Fruit fly (Drosophila melanogaster) whole organism, prepupa: ENCODE results near the gene CG7029.

Experiments used
- CG10631 ChIP-seq: fragments of 200-800 bp; sonication (Bioruptor generic); optimal IDR thresholded peaks from 2 replicates; lab custom pipeline; 2016; ENCODE audit warnings: missing biosample characterization, missing genetic modification characterization
- CG10669 ChIP-seq: fragments of 200-800 bp; sonication (Bioruptor generic); optimal IDR thresholded peaks from 3 replicates; lab custom pipeline; 2018; ENCODE audit warnings: missing biosample characterization, mild to moderate bottlenecking, missing genetic modification characterization, moderate library complexity
- CG11294 ChIP-seq: fragments of 200-800 bp; sonication (Bioruptor generic); IDR thresholded peaks from 2 replicates; pipeline ENCODE4 v1.3.6; 2022; ENCODE audit warnings: missing biosample characterization, missing genetic modification characterization
- CG15336 ChIP-seq: fragments of 200-800 bp; sonication (Bioruptor generic); IDR thresholded peaks from 2 replicates; pipeline ENCODE4 v1.3.6; 2022; ENCODE audit warnings: missing biosample characterization, missing genetic modification characterization
- CG1621 ChIP-seq: fragments of 200-800 bp; sonication (Bioruptor generic); optimal IDR thresholded peaks from 3 replicates; lab custom pipeline; 2018; ENCODE audit warnings: missing biosample characterization, mild to moderate bottlenecking, missing genetic modification characterization
- CG16779 ChIP-seq: fragments of 200-800 bp; sonication (Bioruptor generic); optimal IDR thresholded peaks from 3 replicates; lab custom pipeline; 2017; ENCODE audit warnings: missing biosample characterization, mild to moderate bottlenecking, missing genetic modification characterization
- CG3032 ChIP-seq: fragments of 200-800 bp; optimal IDR thresholded peaks from 2 replicates; lab custom pipeline; 2019; ENCODE audit warnings: missing biosample characterization, mild to moderate bottlenecking, missing genetic modification characterization, moderate library complexity
- CG32006 ChIP-seq: fragments of 200-800 bp; sonication (Bioruptor generic); optimal IDR thresholded peaks from 3 replicates; lab custom pipeline; 2017; ENCODE audit warnings: missing biosample characterization, mild to moderate bottlenecking, missing genetic modification characterization
- CG3919 ChIP-seq: fragments of 200-800 bp; sonication (Bioruptor generic); optimal IDR thresholded peaks from 3 replicates; lab custom pipeline; 2016; ENCODE audit warnings: missing biosample characterization, missing genetic modification characterization
- CG4318 ChIP-seq: fragments of 200-800 bp; sonication (Bioruptor generic); optimal IDR thresholded peaks from 3 replicates; lab custom pipeline; 2017; ENCODE audit warnings: missing biosample characterization, mild to moderate bottlenecking, missing genetic modification characterization
- CG6163 ChIP-seq: fragments of 200-800 bp; sonication (Bioruptor generic); IDR thresholded peaks from 3 replicates; pipeline ENCODE4 v1.3.6; 2022; ENCODE audit warnings: missing biosample characterization, missing genetic modification characterization
- CG6276 ChIP-seq: fragments of 200-800 bp; sonication (Bioruptor generic); optimal IDR thresholded peaks from 2 replicates; lab custom pipeline; 2017; ENCODE audit warnings: missing biosample characterization, mild to moderate bottlenecking, missing genetic modification characterization
- CG6792 ChIP-seq: fragments of 200-800 bp; sonication (Bioruptor generic); optimal IDR thresholded peaks from 3 replicates; lab custom pipeline; 2016; ENCODE audit warnings: missing biosample characterization, missing genetic modification characterization
- CG6808 ChIP-seq: fragments of 200-800 bp; sonication (Bioruptor generic); optimal IDR thresholded peaks from 3 replicates; lab custom pipeline; 2017; ENCODE audit warnings: missing biosample characterization, missing genetic modification characterization, mild to moderate bottlenecking, moderate library complexity, missing genetic modification reagents
- CG8319 ChIP-seq: fragments of 200-800 bp; sonication (Bioruptor generic); optimal IDR thresholded peaks from 3 replicates; lab custom pipeline; 2016; ENCODE audit warnings: missing biosample characterization, missing genetic modification characterization
- CG9139 ChIP-seq: fragments of 200-800 bp; sonication (Bioruptor generic); optimal IDR thresholded peaks from 3 replicates; lab custom pipeline; 2017; ENCODE audit warnings: missing biosample characterization, mild to moderate bottlenecking, missing genetic modification characterization
- Eip75B ChIP-seq: fragments of 200-800 bp; sonication (Bioruptor generic); optimal IDR thresholded peaks from 3 replicates; lab custom pipeline; 2016; ENCODE audit warnings: missing biosample characterization, missing genetic modification characterization
- Eip93F ChIP-seq: fragments of 200-800 bp; sonication (Bioruptor generic); optimal IDR thresholded peaks from 2 replicates; lab custom pipeline; 2016; ENCODE audit warnings: missing biosample characterization, mild to moderate bottlenecking, missing genetic modification characterization
- Ets21C ChIP-seq: fragments of 200-800 bp; sonication (Bioruptor generic); optimal IDR thresholded peaks from 3 replicates; lab custom pipeline; 2016; ENCODE audit warnings: missing biosample characterization, missing genetic modification characterization
- Ets96B ChIP-seq: fragments of 200-800 bp; optimal IDR thresholded peaks from 2 replicates; lab custom pipeline; 2019; ENCODE audit warnings: missing biosample characterization, mild to moderate bottlenecking, missing genetic modification characterization, moderate library complexity
- Hr38 ChIP-seq: sonication (Bioruptor generic); optimal IDR thresholded peaks from 2 replicates; lab custom pipeline; 2016; ENCODE audit warnings: missing biosample characterization, missing genetic modification characterization
- Hr39 ChIP-seq: fragments of 200-800 bp; sonication (Bioruptor generic); optimal IDR thresholded peaks from 2 replicates; lab custom pipeline; 2016; ENCODE audit warnings: missing biosample characterization, missing genetic modification characterization
- Hr4 ChIP-seq: fragments of 200-800 bp; sonication (Bioruptor generic); optimal IDR thresholded peaks from 3 replicates; lab custom pipeline; 2016; ENCODE audit warnings: missing biosample characterization, missing genetic modification characterization
- OdsH ChIP-seq: fragments of 200-800 bp; sonication (Bioruptor generic); optimal IDR thresholded peaks from 3 replicates; lab custom pipeline; 2016; ENCODE audit warnings: missing biosample characterization, missing genetic modification characterization
- Smox ChIP-seq: fragments of 200-800 bp; sonication (Bioruptor generic); optimal IDR thresholded peaks from 3 replicates; lab custom pipeline; 2016; ENCODE audit warnings: missing biosample characterization, missing genetic modification characterization
- Sox102F ChIP-seq: fragments of 200-800 bp; sonication (Bioruptor generic); optimal IDR thresholded peaks from 2 replicates; lab custom pipeline; 2016; ENCODE audit warnings: missing biosample characterization, mild to moderate bottlenecking, missing genetic modification characterization
- Sox14 ChIP-seq: fragments of 200-800 bp; sonication (Bioruptor generic); optimal IDR thresholded peaks from 3 replicates; lab custom pipeline; 2016; ENCODE audit warnings: missing biosample characterization, missing genetic modification characterization
- Sox15 ChIP-seq: fragments of 200-800 bp; sonication (Bioruptor generic); optimal IDR thresholded peaks from 3 replicates; lab custom pipeline; 2016; ENCODE audit warnings: missing biosample characterization, missing genetic modification characterization
- achi ChIP-seq: fragments of 200-800 bp; sonication (Bioruptor generic); optimal IDR thresholded peaks from 3 replicates; lab custom pipeline; 2016; ENCODE audit warnings: missing biosample characterization, missing genetic modification characterization
- cyc ChIP-seq: fragments of 200-800 bp; sonication (Bioruptor generic); optimal IDR thresholded peaks from 3 replicates; lab custom pipeline; 2016; ENCODE audit warnings: missing biosample characterization, missing genetic modification characterization
- dac ChIP-seq: fragments of 200-800 bp; sonication (Bioruptor generic); optimal IDR thresholded peaks from 2 replicates; lab custom pipeline; 2017; ENCODE audit warnings: missing biosample characterization, mild to moderate bottlenecking, missing genetic modification characterization
- dsx ChIP-seq: fragments of 200-800 bp; optimal IDR thresholded peaks from 3 replicates; lab custom pipeline; 2019; ENCODE audit warnings: missing biosample characterization, mild to moderate bottlenecking, missing genetic modification characterization, moderate library complexity; ENCODE audit not compliant: poor library complexity, severe bottlenecking
- eg ChIP-seq: fragments of 200-800 bp; sonication (Bioruptor generic); IDR thresholded peaks from 3 replicates; pipeline ENCODE4 v1.3.6; 2022; ENCODE audit warnings: missing biosample characterization, missing genetic modification characterization
- esn ChIP-seq: fragments of 200-800 bp; sonication (Bioruptor generic); optimal IDR thresholded peaks from 2 replicates; lab custom pipeline; 2016; ENCODE audit warnings: missing biosample characterization, mild to moderate bottlenecking, missing genetic modification characterization, moderate library complexity
- fd59A ChIP-seq: fragments of 200-800 bp; sonication (Bioruptor generic); optimal IDR thresholded peaks from 2 replicates; lab custom pipeline; 2017; ENCODE audit warnings: missing biosample characterization, mild to moderate bottlenecking, missing genetic modification characterization, missing genetic modification reagents
- fd85E ChIP-seq: fragments of 200-800 bp; sonication (Bioruptor generic); optimal IDR thresholded peaks from 3 replicates; lab custom pipeline; 2016; ENCODE audit warnings: missing biosample characterization, missing genetic modification characterization
- fkh ChIP-seq: fragments of 200-800 bp; sonication (Bioruptor generic); optimal IDR thresholded peaks from 3 replicates; lab custom pipeline; 2017; ENCODE audit warnings: missing biosample characterization, mild to moderate bottlenecking, missing genetic modification characterization, moderate library complexity
- lz ChIP-seq: fragments of 200-800 bp; sonication (Bioruptor generic); optimal IDR thresholded peaks from 3 replicates; lab custom pipeline; 2016; ENCODE audit warnings: missing biosample characterization, missing genetic modification characterization
- net ChIP-seq: fragments of 200-800 bp; sonication (Bioruptor generic); optimal IDR thresholded peaks from 3 replicates; lab custom pipeline; 2016; ENCODE audit warnings: missing biosample characterization, missing genetic modification characterization
- pdm3 ChIP-seq: fragments of 200-800 bp; sonication (Bioruptor generic); optimal IDR thresholded peaks from 3 replicates; lab custom pipeline; 2016; ENCODE audit warnings: missing biosample characterization, missing genetic modification characterization
- salr ChIP-seq, 2 experiments: fragments of 200-800 bp; sonication (Bioruptor generic); optimal IDR thresholded peaks; 3 replicates each; lab custom pipeline; 2016 to 2018; ENCODE audit warnings: missing biosample characterization in 2 of 2, missing genetic modification characterization in 2 of 2, mild to moderate bottlenecking in 1 of 2
- spab ChIP-seq: fragments of 200-800 bp; sonication (Bioruptor generic); optimal IDR thresholded peaks from 2 replicates; lab custom pipeline; 2017; ENCODE audit warnings: missing biosample characterization, mild to moderate bottlenecking, missing genetic modification characterization, missing genetic modification reagents
- vri ChIP-seq: fragments of 200-800 bp; sonication (Bioruptor generic); optimal IDR thresholded peaks from 3 replicates; lab custom pipeline; 2016; ENCODE audit warnings: missing biosample characterization, mild to moderate bottlenecking, missing genetic modification characterization

The CG7029 gene

dm6 chr3R:22816437-22817173 lies 65.9 kb downstream of the CG7029 start (continued):
- peak; percentile 73 for TF ChIP-seq CG15336
- no peak for TF ChIP-seq CG16779 (tag; lab: Kevin White, UChicago)
- TF ChIP-seq Eip93F (GFP tag; lab: Kevin White, UChicago), result no peak
- TF ChIP-seq fkh (GFP tag; lab: Kevin White, UChicago), result no peak
- TF ChIP-seq dac (GFP tag; lab: Kevin White, UChicago), result no peak
- peak; percentile 44 for TF ChIP-seq CG10669
- peak; percentile 10 for TF ChIP-seq Hr39 (GFP tag; lab: Kevin White, UChicago)
- peak; percentile 25 for TF ChIP-seq achi (GFP tag; lab: Kevin White, UChicago)
- TF ChIP-seq net (GFP tag; lab: Kevin White, UChicago), result no peak
- TF ChIP-seq Sox14 (GFP tag; lab: Kevin White, UChicago), result peak; percentile 3
- peak; percentile 27 for TF ChIP-seq pdm3 (GFP tag; lab: Kevin White, UChicago)
- TF ChIP-seq Sox15, result no peak
- no peak for TF ChIP-seq CG1621
- peak; percentile 26 for TF ChIP-seq Smox (GFP tag; lab: Kevin White, UChicago)
- no peak for TF ChIP-seq CG3032
- no peak for TF ChIP-seq fd85E (GFP tag; lab: Kevin White, UChicago)
- no peak for TF ChIP-seq vri (GFP tag; lab: Kevin White, UChicago)
- peak; percentile 42 for TF ChIP-seq CG10631 (GFP tag; lab: Kevin White, UChicago)
- peak; percentile 3 for TF ChIP-seq CG4318 (GFP tag; lab: Kevin White, UChicago)
- TF ChIP-seq CG8319 (GFP tag; lab: Kevin White, UChicago), result no peak
- peak; percentile 2 for TF ChIP-seq fd59A (GFP tag; lab: Kevin White, UChicago)
- peak; percentile 12 for TF ChIP-seq CG6792 (GFP tag; lab: Kevin White, UChicago)
- no peak for TF ChIP-seq esn (GFP tag; lab: Kevin White, UChicago)
- peak; percentile 31 for TF ChIP-seq lz (GFP tag; lab: Kevin White, UChicago)
- TF ChIP-seq CG6163 (GFP tag; lab: Robert Waterston, UW), result peak; percentile 54; the same call in 2 of the 3 replicates
- no peak for TF ChIP-seq salr (GFP tag; optimal IDR thresholded peaks at IDR 0.05; lab: Kevin White, UChicago)
- TF ChIP-seq Sox102F, result no peak
- TF ChIP-seq CG32006 (GFP tag; lab: Kevin White, UChicago), result peak; percentile 52
- TF ChIP-seq eg, result peak; percentile 68; the same call in 2 of the 3 replicates
- TF ChIP-seq OdsH (GFP tag; lab: Kevin White, UChicago), result peak; percentile 40
- peak; percentile 1 for TF ChIP-seq Ets21C (GFP tag; lab: Kevin White, UChicago)
- TF ChIP-seq Hr38 (GFP tag; lab: Kevin White, UChicago), result no peak
- TF ChIP-seq CG11294 (GFP tag; lab: Robert Waterston, UW), result peak; percentile 47; the same call in 1 of the 2 replicates
- peak; percentile 28 for TF ChIP-seq CG6808 (GFP tag; lab: Kevin White, UChicago)
- peak; percentile 28 for TF ChIP-seq cyc (GFP tag; lab: Kevin White, UChicago)
- TF ChIP-seq CG3919 (GFP tag; lab: Kevin White, UChicago), result peak; percentile 49
- TF ChIP-seq Eip75B (GFP tag; lab: Kevin White, UChicago), result peak; percentile 27
- TF ChIP-seq CG9139 (GFP tag; lab: Kevin White, UChicago), result no peak
- no peak for TF ChIP-seq dsx
- no peak for TF ChIP-seq spab (GFP tag; lab: Kevin White, UChicago)
- TF ChIP-seq CG6276 (GFP tag; lab: Kevin White, UChicago), result peak; percentile 24
- TF ChIP-seq Hr4 (GFP tag; lab: Kevin White, UChicago), result peak; percentile 57
- peak; percentile 41 for TF ChIP-seq Ets96B
